Worm (Caenorhabditis elegans) whole organism, late embryonic: ENCODE results near the gene C43F9.11.

ENCODE experiments used
- K09A11.1 ChIP-seq: sonication (generic microtip); optimal IDR thresholded peaks from 2 replicates; lab custom pipeline; 2017; ENCODE audit warnings: antibody characterized with exemption, mild to moderate bottlenecking, missing genetic modification characterization, missing compliant biosample characterization; ENCODE audit not compliant: insufficient read depth
- ceh-19 ChIP-seq: fragments of 200-800 bp; sonication (Bioruptor generic); optimal IDR thresholded peaks from 2 replicates; lab custom pipeline; 2018; ENCODE audit warnings: mild to moderate bottlenecking, missing genetic modification characterization, missing compliant biosample characterization
- ceh-34 ChIP-seq: sonication (generic microtip); optimal IDR thresholded peaks from 2 replicates; lab custom pipeline; 2016; ENCODE audit warnings: mild to moderate bottlenecking, missing genetic modification characterization, missing compliant biosample characterization
- che-1 ChIP-seq: sonication (generic microtip); optimal IDR thresholded peaks from 2 replicates; lab custom pipeline; 2016; ENCODE audit warnings: mild to moderate bottlenecking, missing genetic modification characterization, missing compliant biosample characterization
- fkh-10 ChIP-seq: fragments of 150-350 bp; optimal IDR thresholded peaks from 2 replicates; lab custom pipeline; 2014; ENCODE audit warnings: missing biosample characterization, missing genetic modification reagents, missing genetic modification characterization
- hlh-13 ChIP-seq: fragments of 200-800 bp; sonication (Bioruptor generic); optimal IDR thresholded peaks from 2 replicates; lab custom pipeline; 2018; ENCODE audit warnings: mild to moderate bottlenecking, missing genetic modification characterization, missing compliant biosample characterization
- lin-11 ChIP-seq: fragments of 200-800 bp; sonication (Bioruptor generic); optimal IDR thresholded peaks from 2 replicates; lab custom pipeline; 2018; ENCODE audit warnings: mild to moderate bottlenecking, missing genetic modification characterization, missing compliant biosample characterization
- pha-4 ChIP-seq: fragments of 150-350 bp; optimal IDR thresholded peaks from 2 replicates; lab custom pipeline; 2018; ENCODE audit warnings: missing biosample characterization, missing genetic modification reagents, missing genetic modification characterization
- rnt-1 ChIP-seq: sonication (generic microtip); optimal IDR thresholded peaks from 2 replicates; lab custom pipeline; 2016; ENCODE audit warnings: missing genetic modification characterization, missing compliant biosample characterization
- tbx-2 ChIP-seq: sonication (generic microtip); optimal IDR thresholded peaks from 2 replicates; lab custom pipeline; 2016; ENCODE audit warnings: missing genetic modification characterization, missing compliant biosample characterization
- unc-86 ChIP-seq: sonication (generic microtip); optimal IDR thresholded peaks from 2 replicates; lab custom pipeline; 2016; ENCODE audit warnings: missing genetic modification characterization, missing compliant biosample characterization

DNA sequence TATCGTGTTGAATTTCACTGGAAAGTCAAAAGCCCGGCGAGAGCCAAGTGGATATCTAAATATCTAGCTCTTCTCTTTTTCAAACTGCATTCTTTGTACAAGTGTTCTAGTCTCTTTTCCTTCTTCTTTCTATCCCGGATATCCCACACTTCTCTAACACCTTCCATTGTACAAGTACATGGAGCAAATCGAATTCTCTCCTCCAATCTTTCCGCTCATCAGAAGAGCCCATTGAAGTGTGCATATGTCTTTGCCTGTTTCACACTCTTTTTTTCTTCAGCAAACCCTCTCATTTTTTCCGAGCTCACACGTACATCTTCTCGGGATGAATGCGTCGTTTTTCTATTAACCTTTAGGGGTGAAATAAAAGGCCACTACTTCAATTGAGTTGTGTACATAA lies 23.1 kb upstream of the C43F9.11 start:
- TF ChIP-seq lin-11 (tag; lab: Kevin White, UChicago) (no peak), che-1 (no peak), unc-86 (tag; lab: Kevin White, UChicago) (no peak), K09A11.1 (tag; lab: Kevin White, UChicago) (no peak), ceh-19 (GFP tag; lab: Kevin White, UChicago) (no peak), tbx-2 (tag; lab: Kevin White, UChicago) (no peak), rnt-1 (tag; lab: Kevin White, UChicago) (no peak), hlh-13 (GFP tag; lab: Kevin White, UChicago) (no peak), pha-4 (tag; lab: Kevin White, UChicago) (no peak), ceh-34 (tag; lab: Kevin White, UChicago) (no peak), fkh-10 (GFP tag; lab: Kevin White, UChicago) (no peak)
